Fruit fly (Drosophila melanogaster): ENCODE data around the gene CG8065.
A peak's percentile ranks its signal among the peaks of the same experiment; 100 is the strongest.

DNA sequence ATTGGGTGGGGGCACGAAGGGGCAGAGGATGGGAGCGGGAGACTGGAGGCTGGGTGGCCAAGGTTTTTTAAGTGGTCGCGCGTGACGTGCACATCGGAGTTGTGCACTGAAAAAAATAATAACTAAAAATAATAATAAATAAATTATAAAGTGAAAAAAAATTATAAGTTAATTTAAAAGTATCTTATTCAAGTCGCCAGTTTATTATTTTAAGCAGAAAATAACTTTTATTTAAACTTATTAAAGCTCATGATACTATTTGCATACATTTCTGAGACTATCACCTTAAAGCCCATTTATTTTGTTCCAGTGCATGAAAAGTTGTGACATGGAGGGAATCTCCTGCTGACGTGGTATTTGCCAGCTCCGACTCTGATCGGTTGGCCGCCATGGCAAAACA lies 26.8 kb downstream of the CG8065 start:
- TF ChIP-seq Hr4 (GFP tag; optimal IDR thresholded peaks at IDR 0.05): peak; percentile 16
- TF ChIP-seq Eip93F (GFP tag; optimal IDR thresholded peaks at IDR 0.05): no peak

Data from whole organism, prepupa.